Fruit fly (Drosophila melanogaster): ENCODE data around the gene Drsl5.
A peak's percentile ranks its signal among the peaks of the same experiment; 100 is the strongest.

The Drsl5 gene

dm6 chr3L:3303087-3303526, 13.5 kb upstream of the Drsl5 start, which contains the start of gene CG14968 (continued):
- TF ChIP-seq CrebA (GFP tag; optimal IDR thresholded peaks at IDR 0.05; ENCODE audit: borderline replicate concordance), result peak; percentile 85
- TF ChIP-seq woc (GFP tag; optimal IDR thresholded peaks at IDR 0.05), result peak; percentile 78
- no peak for TF ChIP-seq Abd-B (GFP tag; optimal IDR thresholded peaks at IDR 0.05)
- TF ChIP-seq N (GFP tag; optimal IDR thresholded peaks at IDR 0.05), result no peak
- peak; percentile 86 for TF ChIP-seq CG9705 (GFP tag; optimal IDR thresholded peaks at IDR 0.05)

- peak; percentile 21 for TF ChIP-seq Sp1 (GFP tag; optimal IDR thresholded peaks at IDR 0.05)
- peak; percentile 23 for TF ChIP-seq woc (GFP tag; optimal IDR thresholded peaks at IDR 0.05)
- no peak for TF ChIP-seq Rel (GFP tag; optimal IDR thresholded peaks at IDR 0.05)
- peak; percentile 77 for TF ChIP-seq Rel (tag; optimal IDR thresholded peaks at IDR 0.05)
- TF ChIP-seq Vsx2 (GFP tag; optimal IDR thresholded peaks at IDR 0.05; ENCODE audit: partially characterized antibody), result peak; percentile 25
- TF ChIP-seq h (GFP tag; optimal IDR thresholded peaks at IDR 0.05), result peak; percentile 39
- no peak for TF ChIP-seq ey (GFP tag; optimal IDR thresholded peaks at IDR 0.05)
- TF ChIP-seq HLH106 (tag; optimal IDR thresholded peaks at IDR 0.05), result peak; percentile 19
- peak; percentile 39 for TF ChIP-seq jim (GFP tag; optimal IDR thresholded peaks at IDR 0.05)
- no peak for TF ChIP-seq Hr83 (GFP tag; optimal IDR thresholded peaks at IDR 0.05; ENCODE audit: poor library complexity, severe bottlenecking)
- TF ChIP-seq Hnf4 (GFP tag; optimal IDR thresholded peaks at IDR 0.05), result peak; percentile 9
- peak; percentile 39 for TF ChIP-seq Dif (GFP tag; optimal IDR thresholded peaks at IDR 0.05; ENCODE audit: partially characterized antibody)
- TF ChIP-seq GATAd (GFP tag; optimal IDR thresholded peaks at IDR 0.05), result no peak
- TF ChIP-seq Abd-B (GFP tag; optimal IDR thresholded peaks at IDR 0.05), result no peak
- peak; percentile 27 for TF ChIP-seq sage (GFP tag; optimal IDR thresholded peaks at IDR 0.05)
Observed at dm6 chr3L:3303534-3304459, 12.8 kb upstream of the Drsl5 start, which contains the start of gene ZnT63C. TSS of gene ZnT63C (plus strand) at chr3L:3303708.

- TF ChIP-seq Rel (GFP tag; optimal IDR thresholded peaks at IDR 0.05), result no peak
- TF ChIP-seq Rel (tag; optimal IDR thresholded peaks at IDR 0.05), result peak; percentile 66
- TF ChIP-seq fru (GFP tag; optimal IDR thresholded peaks at IDR 0.05), result no peak
Observed at dm6 chr3L:3304740-3305139, 11.8 kb upstream of the Drsl5 start.

dm6 chr3L:3305430-3305829, 11.2 kb upstream of the Drsl5 start:
- TF ChIP-seq Hr83 (GFP tag; optimal IDR thresholded peaks at IDR 0.05; ENCODE audit: poor library complexity, severe bottlenecking), result no peak
- TF ChIP-seq rgr (GFP tag; optimal IDR thresholded peaks at IDR 0.05), result peak; percentile 27

dm6 chr3L:3306515-3306914, 10.1 kb upstream of the Drsl5 start:
- TF ChIP-seq Dif (GFP tag; optimal IDR thresholded peaks at IDR 0.05; ENCODE audit: partially characterized antibody) (no peak), Myc (optimal IDR thresholded peaks at IDR 0.05) (no peak), Dfd (GFP tag; optimal IDR thresholded peaks at IDR 0.05) (no peak), pan (optimal IDR thresholded peaks at IDR 0.05) (no peak), h (GFP tag; optimal IDR thresholded peaks at IDR 0.05) (no peak), Hr78 (GFP tag; optimal IDR thresholded peaks at IDR 0.05) (no peak), dmrt93B (GFP tag; optimal IDR thresholded peaks at IDR 0.05) (no peak), brk (GFP tag; optimal IDR thresholded peaks at IDR 0.05) (no peak), Vsx2 (GFP tag; optimal IDR thresholded peaks at IDR 0.05; ENCODE audit: partially characterized antibody) (no peak), fru (GFP tag; optimal IDR thresholded peaks at IDR 0.05) (no peak), lola (GFP tag; optimal IDR thresholded peaks at IDR 0.05) (no peak), CrebA (GFP tag; optimal IDR thresholded peaks at IDR 0.05; ENCODE audit: borderline replicate concordance) (no peak), Rel (GFP tag; optimal IDR thresholded peaks at IDR 0.05) (no peak), Rel (tag; optimal IDR thresholded peaks at IDR 0.05) (no peak), br (GFP tag; optimal IDR thresholded peaks at IDR 0.05) (no peak), jim (GFP tag; optimal IDR thresholded peaks at IDR 0.05) (no peak), rgr (GFP tag; optimal IDR thresholded peaks at IDR 0.05) (no peak), Mio (GFP tag; optimal IDR thresholded peaks at IDR 0.05) (no peak), OdsH (GFP tag; optimal IDR thresholded peaks at IDR 0.05) (no peak)

Data from whole organism, wandering third instar larva.